Worm (Caenorhabditis elegans) whole organism, young adult: ENCODE results near the gene R10H10.7.

Source experiments
- B0261.1 ChIP-seq: sonication (generic microtip); optimal IDR thresholded peaks from 2 replicates; lab custom pipeline; 2016; ENCODE audit warnings: mild to moderate bottlenecking, missing genetic modification characterization, moderate library complexity, missing compliant biosample characterization
- let-526 ChIP-seq: fragments of 200-800 bp; sonication (Bioruptor generic); IDR thresholded peaks from 2 replicates; pipeline ENCODE4 v1.3.6; 2022; ENCODE audit warnings: missing genetic modification reagents, missing genetic modification characterization, missing compliant biosample characterization
- rec-8 ChIP-seq, 2 experiments: sonication (generic microtip); optimal IDR thresholded peaks; 2 replicates each; lab custom pipeline; 2016; ENCODE audit warnings: mild to moderate bottlenecking in 2 of 2, missing genetic modification characterization in 2 of 2, missing genetic modification reagents in 2 of 2, missing genotype in 2 of 2, missing biosample characterization in 1 of 2, missing compliant biosample characterization in 1 of 2, moderate library complexity in 1 of 2
- sptf-2 ChIP-seq: fragments of 200-800 bp; sonication (Bioruptor generic); optimal IDR thresholded peaks from 2 replicates; lab custom pipeline; 2018; ENCODE audit warnings: mild to moderate bottlenecking, missing genetic modification characterization, missing compliant biosample characterization

Gene R10H10.7

DNA sequence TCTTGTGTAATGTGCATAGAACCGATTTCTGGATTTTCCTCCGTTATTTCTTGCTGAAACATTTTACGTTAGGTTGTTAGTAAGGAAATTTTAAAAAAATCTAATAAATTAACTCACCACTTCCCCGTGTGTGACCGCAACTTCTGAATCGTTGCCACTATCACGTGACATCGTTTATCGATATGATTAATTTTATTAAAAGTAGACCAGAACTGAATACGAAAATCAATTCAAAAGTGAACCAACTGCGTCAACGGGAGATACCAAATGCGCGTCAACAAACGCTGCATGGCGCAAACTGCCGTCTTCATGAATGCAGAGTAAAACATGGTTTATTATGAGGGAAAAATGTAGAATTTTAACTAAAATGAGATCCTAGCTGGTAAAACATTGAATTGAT is 47.7 kb downstream of the R10H10.7 start, which contains the start of gene sir-2.1 (continued):
- TF ChIP-seq let-526 (no peak), sptf-2 (GFP tag; lab: Kevin White, UChicago) (no peak), rec-8 (tag; optimal IDR thresholded peaks at IDR 0.05; lab: Kevin White, UChicago) (no peak)

DNA sequence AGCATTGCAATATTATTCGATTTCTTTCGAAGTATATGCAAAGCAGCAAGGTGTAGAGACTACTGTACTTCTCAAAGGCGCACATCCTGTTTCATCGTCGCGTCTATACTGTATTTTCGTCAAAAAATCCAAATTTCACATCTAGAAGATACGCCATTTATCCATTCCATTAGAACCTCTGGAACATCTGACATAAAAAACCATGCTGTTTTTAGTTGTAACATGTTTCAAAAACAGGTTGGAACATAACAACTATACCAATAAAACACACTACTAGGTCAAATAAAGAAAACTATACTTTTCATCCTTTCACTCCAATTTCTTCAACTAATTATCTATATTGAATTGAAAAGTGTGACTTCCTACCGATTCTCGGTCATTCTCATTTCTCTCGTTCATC is 53.4 kb downstream of the R10H10.7 start, which contains the start of gene ugt-59:
Gene ugt-59 (plus strand): TSS at position 301 of the 400 bp plus-strand sequence.
- no peak for TF ChIP-seq B0261.1
